Worm (Caenorhabditis elegans) whole organism, late embryonic: ENCODE results near the gene tpst-2.

ENCODE experiments used
- C08G9.2 ChIP-seq: sonication (generic microtip); optimal IDR thresholded peaks from 2 replicates; lab custom pipeline; 2016; ENCODE audit warnings: mild to moderate bottlenecking, missing genetic modification characterization, moderate library complexity, missing compliant biosample characterization
- C38D4.7 ChIP-seq: fragments of 200-800 bp; sonication (Bioruptor generic); optimal IDR thresholded peaks from 2 replicates; lab custom pipeline; 2018; ENCODE audit warnings: mild to moderate bottlenecking, missing genetic modification characterization, moderate library complexity, missing compliant biosample characterization
- K09A11.1 ChIP-seq: sonication (generic microtip); optimal IDR thresholded peaks from 2 replicates; lab custom pipeline; 2017; ENCODE audit warnings: antibody characterized with exemption, mild to moderate bottlenecking, missing genetic modification characterization, missing compliant biosample characterization; ENCODE audit not compliant: insufficient read depth
- ahr-1 ChIP-seq: sonication (generic microtip); optimal IDR thresholded peaks from 2 replicates; lab custom pipeline; 2016; ENCODE audit warnings: missing genetic modification characterization, missing compliant biosample characterization
- ceh-18 ChIP-seq: sonication (generic microtip); optimal IDR thresholded peaks from 2 replicates; lab custom pipeline; 2016; ENCODE audit warnings: missing genetic modification characterization, missing compliant biosample characterization
- ceh-2 ChIP-seq: sonication (generic microtip); optimal IDR thresholded peaks from 2 replicates; lab custom pipeline; 2016; ENCODE audit warnings: missing genotype, missing genetic modification characterization, missing compliant biosample characterization
- ceh-31 ChIP-seq: sonication (generic microtip); optimal IDR thresholded peaks from 2 replicates; lab custom pipeline; 2016; ENCODE audit warnings: missing genetic modification characterization, missing compliant biosample characterization
- ceh-34 ChIP-seq: sonication (generic microtip); optimal IDR thresholded peaks from 2 replicates; lab custom pipeline; 2016; ENCODE audit warnings: mild to moderate bottlenecking, missing genetic modification characterization, missing compliant biosample characterization
- ceh-48 ChIP-seq: sonication (generic microtip); optimal IDR thresholded peaks from 2 replicates; lab custom pipeline; 2016; ENCODE audit warnings: missing genetic modification characterization, inconsistent platforms, missing compliant biosample characterization
- ceh-6 ChIP-seq: fragments of 200-800 bp; sonication (Bioruptor generic); optimal IDR thresholded peaks from 2 replicates; lab custom pipeline; 2018; ENCODE audit warnings: mild to moderate bottlenecking, missing genetic modification characterization, missing compliant biosample characterization
- dmd-4 ChIP-seq: sonication (generic microtip); optimal IDR thresholded peaks from 2 replicates; lab custom pipeline; 2016; ENCODE audit warnings: borderline replicate concordance, missing genetic modification characterization, missing compliant biosample characterization
- elt-2 ChIP-seq: sonication (generic microtip); optimal IDR thresholded peaks from 2 replicates; lab custom pipeline; 2016; ENCODE audit warnings: missing genetic modification reagents, missing genetic modification characterization, missing compliant biosample characterization
- elt-4 ChIP-seq: sonication (generic microtip); optimal IDR thresholded peaks from 2 replicates; lab custom pipeline; 2016; ENCODE audit warnings: missing genetic modification characterization, missing compliant biosample characterization
- ets-4 ChIP-seq: sonication (generic microtip); optimal IDR thresholded peaks from 2 replicates; lab custom pipeline; 2016; ENCODE audit warnings: missing genetic modification characterization, missing compliant biosample characterization
- eyg-1 ChIP-seq: sonication (generic microtip); optimal IDR thresholded peaks from 2 replicates; lab custom pipeline; 2016; ENCODE audit warnings: missing genotype, missing genetic modification characterization, missing compliant biosample characterization
- fax-1 ChIP-seq: sonication (generic microtip); optimal IDR thresholded peaks from 2 replicates; lab custom pipeline; 2016; ENCODE audit warnings: missing genotype, missing genetic modification characterization, missing compliant biosample characterization
- fkh-10 ChIP-seq: fragments of 150-350 bp; optimal IDR thresholded peaks from 2 replicates; lab custom pipeline; 2014; ENCODE audit warnings: missing biosample characterization, missing genetic modification reagents, missing genetic modification characterization
- hlh-30 ChIP-seq: sonication (generic microtip); optimal IDR thresholded peaks from 2 replicates; lab custom pipeline; 2017; ENCODE audit warnings: antibody characterized with exemption, missing genetic modification characterization, missing compliant biosample characterization; ENCODE audit not compliant: insufficient read depth
- hlh-8 ChIP-seq: sonication (generic microtip); optimal IDR thresholded peaks from 2 replicates; lab custom pipeline; 2016; ENCODE audit warnings: missing genotype, missing genetic modification characterization, missing compliant biosample characterization
- lim-6 ChIP-seq: sonication (generic microtip); optimal IDR thresholded peaks from 2 replicates; lab custom pipeline; 2016; ENCODE audit warnings: missing genetic modification characterization, missing compliant biosample characterization
- nfya-1 ChIP-seq: sonication (generic microtip); optimal IDR thresholded peaks from 2 replicates; lab custom pipeline; 2017; ENCODE audit warnings: missing genetic modification characterization, mild to moderate bottlenecking, missing compliant biosample characterization, antibody characterized with exemption, moderate library complexity
- odd-2 ChIP-seq: sonication (generic microtip); optimal IDR thresholded peaks from 2 replicates; lab custom pipeline; 2017; ENCODE audit warnings: antibody characterized with exemption, mild to moderate bottlenecking, missing genetic modification characterization, missing compliant biosample characterization
- pag-3 ChIP-seq: sonication (generic microtip); optimal IDR thresholded peaks from 2 replicates; lab custom pipeline; 2016; ENCODE audit warnings: missing compliant biosample characterization, missing genetic modification characterization, borderline replicate concordance
- pat-9 ChIP-seq: fragments of 200-800 bp; sonication (Bioruptor generic); optimal IDR thresholded peaks from 2 replicates; lab custom pipeline; 2018; ENCODE audit warnings: mild to moderate bottlenecking, missing genetic modification characterization, moderate library complexity, missing compliant biosample characterization
- pax-1 ChIP-seq: fragments of 150-350 bp; optimal IDR thresholded peaks from 2 replicates; lab custom pipeline; 2014; ENCODE audit warnings: missing biosample characterization, missing genetic modification characterization
- pha-2 ChIP-seq: sonication (generic microtip); optimal IDR thresholded peaks from 2 replicates; lab custom pipeline; 2017; ENCODE audit warnings: mild to moderate bottlenecking, missing genetic modification characterization, missing compliant biosample characterization
- pqm-1 ChIP-seq: sonication (generic microtip); optimal IDR thresholded peaks from 2 replicates; lab custom pipeline; 2016; ENCODE audit warnings: missing genetic modification characterization, missing compliant biosample characterization
- pros-1 ChIP-seq: fragments of 150-350 bp; optimal IDR thresholded peaks from 2 replicates; lab custom pipeline; 2014; ENCODE audit warnings: missing biosample characterization, missing genetic modification reagents, missing genetic modification characterization
- sox-4 ChIP-seq: sonication (generic microtip); optimal IDR thresholded peaks from 2 replicates; lab custom pipeline; 2017; ENCODE audit warnings: mild to moderate bottlenecking, missing genetic modification characterization, inconsistent platforms, missing compliant biosample characterization
- tbx-2 ChIP-seq: sonication (generic microtip); optimal IDR thresholded peaks from 2 replicates; lab custom pipeline; 2016; ENCODE audit warnings: missing genetic modification characterization, missing compliant biosample characterization
- tbx-7 ChIP-seq: sonication (generic microtip); optimal IDR thresholded peaks from 2 replicates; lab custom pipeline; 2016; ENCODE audit warnings: missing genotype, missing genetic modification characterization, missing compliant biosample characterization
- unc-3 ChIP-seq, 2 experiments: fragments of 200-800 bp in 1 of 2; sonication (Bioruptor generic) in 1 of 2; sonication (generic microtip) in 1 of 2; conservative IDR thresholded peaks in 1 of 2; optimal IDR thresholded peaks in 1 of 2; 2 replicates each; pipeline versions ENCODE4 v1.3.6 to Lab custom; 2016 to 2022; ENCODE audit warnings: missing compliant biosample characterization in 2 of 2, missing genetic modification characterization in 2 of 2, missing genetic modification reagents in 1 of 2
- unc-42 ChIP-seq: sonication (generic microtip); optimal IDR thresholded peaks from 2 replicates; lab custom pipeline; 2016; ENCODE audit warnings: missing genotype, missing genetic modification characterization, missing compliant biosample characterization
- unc-86 ChIP-seq: sonication (generic microtip); optimal IDR thresholded peaks from 2 replicates; lab custom pipeline; 2016; ENCODE audit warnings: missing genetic modification characterization, missing compliant biosample characterization
- zip-5 ChIP-seq: sonication (generic microtip); optimal IDR thresholded peaks from 2 replicates; lab custom pipeline; 2016; ENCODE audit warnings: missing genetic modification characterization, missing compliant biosample characterization
- ztf-16 ChIP-seq: sonication (generic microtip); optimal IDR thresholded peaks from 2 replicates; lab custom pipeline; 2017; ENCODE audit warnings: missing genetic modification characterization, missing compliant biosample characterization

Gene tpst-2

DNA sequence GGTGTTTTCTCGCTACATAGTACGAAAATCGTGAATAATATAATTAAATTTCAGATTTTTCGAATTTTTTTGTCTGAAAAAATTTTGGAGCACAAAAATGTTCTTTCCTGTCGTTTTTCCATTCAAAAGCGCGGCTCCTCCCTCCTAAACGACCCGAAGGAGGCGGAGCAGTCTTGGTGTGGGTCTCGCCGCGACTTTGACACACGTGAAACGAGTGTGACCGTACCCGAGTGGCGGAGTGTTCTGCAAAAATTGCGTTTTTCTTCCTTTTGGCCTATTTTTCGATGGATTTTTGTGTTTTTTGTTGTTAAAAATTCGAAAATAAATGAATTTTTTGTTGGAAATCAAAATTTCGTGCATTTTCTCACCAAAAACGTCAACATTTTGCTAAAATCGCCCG, 22.5 kb downstream of the tpst-2 start, which contains the start of gene snt-2:
snt-2 (minus strand) TSS at position 139 of the 400 bp plus-strand sequence.
- peak; percentile 17 for TF ChIP-seq ceh-2 (tag; lab: Kevin White, UChicago)
- TF ChIP-seq pax-1 (tag; lab: Kevin White, UChicago) = peak; percentile 19
- peak; percentile 38 for TF ChIP-seq elt-2 (tag; lab: Kevin White, UChicago)
- no peak for TF ChIP-seq fkh-10
- TF ChIP-seq tbx-7 = no peak
- TF ChIP-seq unc-42 (tag; lab: Kevin White, UChicago) = peak; percentile 31
- no peak for TF ChIP-seq eyg-1 (tag; lab: Kevin White, UChicago)
- peak; percentile 17 for TF ChIP-seq ceh-18 (tag; lab: Kevin White, UChicago)
- TF ChIP-seq pat-9 (tag; lab: Kevin White, UChicago) = no peak
- peak; percentile 59 for TF ChIP-seq ceh-31 (tag; lab: Kevin White, UChicago)
- peak; percentile 8 for TF ChIP-seq pros-1 (tag; lab: Kevin White, UChicago)
- peak; percentile 65 for TF ChIP-seq hlh-30
- peak; percentile 87 for TF ChIP-seq nfya-1 (tag; lab: Kevin White, UChicago)
- TF ChIP-seq tbx-2 (tag; lab: Kevin White, UChicago) = peak; percentile 16
- no peak for TF ChIP-seq ceh-34 (tag; lab: Kevin White, UChicago)
- TF ChIP-seq, all 69 proteins: peak for 10

DNA sequence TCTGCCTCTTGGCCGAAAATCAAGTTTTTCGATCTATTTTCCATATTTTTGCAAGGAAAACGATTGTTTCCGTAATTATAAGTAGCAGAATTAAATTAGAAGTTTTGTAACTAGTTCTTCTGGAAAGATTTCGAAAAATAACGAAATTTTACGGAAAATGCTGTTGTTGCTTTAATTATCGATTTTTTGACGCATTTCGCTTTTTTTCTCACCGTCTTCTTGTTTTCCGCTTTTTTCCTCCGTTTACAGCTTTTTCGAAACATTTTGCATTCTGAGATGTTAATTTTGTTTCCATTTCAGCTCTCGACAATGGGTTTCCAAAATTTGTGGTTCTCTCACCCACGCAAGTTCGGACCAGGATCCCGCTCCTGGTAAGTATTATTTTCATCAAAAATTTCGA, 22.9 kb downstream of the tpst-2 start, which contains the start of gene rps-29:
rps-29 (plus strand) TSS at position 301 of the 400 bp plus-strand sequence.
- TF ChIP-seq elt-4 (tag; lab: Kevin White, UChicago) (no peak), ceh-6 (GFP tag; lab: Kevin White, UChicago) (no peak), hlh-8 (tag; lab: Kevin White, UChicago) (no peak), pqm-1 (tag; lab: Kevin White, UChicago) (no peak), ceh-48 (tag; lab: Kevin White, UChicago) (peak; percentile 30)

- TF ChIP-seq K09A11.1 (tag; lab: Kevin White, UChicago) (no peak), zip-5 (no peak)
Observed at ce11 chrIII:794984-795596, 24.0 kb downstream of the tpst-2 start, which contains the start of gene trpp-11. Gene trpp-11 (plus strand): TSS chrIII:795136.

- no peak for TF ChIP-seq unc-3 (GFP tag; conservative IDR thresholded peaks at IDR 0.05; lab: Robert Waterston, UW)
- no peak for TF ChIP-seq unc-3 (tag; optimal IDR thresholded peaks at IDR 0.05; lab: Kevin White, UChicago)
- TF ChIP-seq pag-3 (tag; lab: Kevin White, UChicago) = no peak
- TF ChIP-seq sox-4 (tag; lab: Kevin White, UChicago) = no peak
- TF ChIP-seq unc-86 (tag; lab: Kevin White, UChicago) = no peak
- no peak for TF ChIP-seq pax-1 (tag; lab: Kevin White, UChicago)
- TF ChIP-seq ets-4 (tag; lab: Kevin White, UChicago) = no peak
- no peak for TF ChIP-seq nfya-1 (tag; lab: Kevin White, UChicago)
- TF ChIP-seq ceh-31 (tag; lab: Kevin White, UChicago) = no peak
- TF ChIP-seq hlh-30 = no peak
- no peak for TF ChIP-seq C08G9.2
- no peak for TF ChIP-seq eyg-1 (tag; lab: Kevin White, UChicago)
- no peak for TF ChIP-seq pha-2 (tag; lab: Kevin White, UChicago)
- no peak for TF ChIP-seq fax-1 (tag; lab: Kevin White, UChicago)
- TF ChIP-seq ztf-16 (tag; lab: Kevin White, UChicago) = no peak
Observed at ce11 chrIII:797507-797906, 26.4 kb downstream of the tpst-2 start.

- TF ChIP-seq odd-2 (tag; lab: Kevin White, UChicago) (no peak), ahr-1 (no peak), C38D4.7 (GFP tag; lab: Kevin White, UChicago) (no peak), elt-2 (tag; lab: Kevin White, UChicago) (no peak), lim-6 (tag; lab: Kevin White, UChicago) (no peak), dmd-4 (tag; lab: Kevin White, UChicago) (no peak), sox-4 (tag; lab: Kevin White, UChicago) (no peak)
- TF ChIP-seq, all 69 proteins: peak for 0
Observed at ce11 chrIII:802041-802440, 31.0 kb downstream of the tpst-2 start.
